Worm (Caenorhabditis elegans): ENCODE data around the gene srw-130.

ce11 chrV:3583622-3584021, 34.9 kb upstream of the srw-130 start:
- TF ChIP-seq nhr-77 (tag; optimal IDR thresholded peaks at IDR 0.05) (no peak), ZK546.5 (tag; optimal IDR thresholded peaks at IDR 0.05) (no peak), nhr-10 (tag; optimal IDR thresholded peaks at IDR 0.05) (no peak), lsy-2 (tag; optimal IDR thresholded peaks at IDR 0.05) (no peak), F13H6.1 (tag; optimal IDR thresholded peaks at IDR 0.05) (no peak), nhr-23 (tag; optimal IDR thresholded peaks at IDR 0.05) (no peak), nhr-237 (tag; optimal IDR thresholded peaks at IDR 0.05) (no peak), dmd-4 (tag; optimal IDR thresholded peaks at IDR 0.05) (no peak)

Data from whole organism, L2 larva.